Fruit fly (Drosophila melanogaster) whole organism, wandering third instar larva: ENCODE data around the gene CG18132.

Source experiments
- Abd-B ChIP-seq: fragments of >200 bp; optimal IDR thresholded peaks from 2 replicates; lab custom pipeline; 2017; ENCODE audit warnings: missing biosample characterization, missing genetic modification characterization
- CrebA ChIP-seq: fragments of 200-800 bp; sonication (Bioruptor generic); optimal IDR thresholded peaks from 2 replicates; lab custom pipeline; 2016; ENCODE audit warnings: missing biosample characterization, mild to moderate bottlenecking, missing genetic modification characterization, borderline replicate concordance
- Dfd ChIP-seq: fragments of >200 bp; optimal IDR thresholded peaks from 2 replicates; lab custom pipeline; 2017; ENCODE audit warnings: missing biosample characterization, missing genetic modification characterization
- Dif ChIP-seq: fragments of 200-275, 200-300 bp; sonication (Bioruptor generic); optimal IDR thresholded peaks from 2 replicates; lab custom pipeline; 2018; ENCODE audit warnings: missing biosample characterization, missing genetic modification characterization; ENCODE audit not compliant: partially characterized antibody
- GATAd ChIP-seq: sonication (Bioruptor generic); optimal IDR thresholded peaks from 2 replicates; lab custom pipeline; 2016; ENCODE audit warnings: missing biosample characterization, missing genetic modification characterization
- HLH106 ChIP-seq: fragments of 200-800 bp; optimal IDR thresholded peaks from 3 replicates; lab custom pipeline; 2019; ENCODE audit warnings: missing biosample characterization, mild to moderate bottlenecking, missing genetic modification characterization, moderate library complexity
- Hnf4 ChIP-seq: fragments of 200-800 bp; sonication (Bioruptor generic); optimal IDR thresholded peaks from 2 replicates; lab custom pipeline; 2016; ENCODE audit warnings: missing biosample characterization, mild to moderate bottlenecking, missing genetic modification characterization
- Hr78 ChIP-seq: fragments of >200 bp; optimal IDR thresholded peaks from 2 replicates; lab custom pipeline; 2017; ENCODE audit warnings: missing biosample characterization, missing genetic modification characterization
- Hr83 ChIP-seq: fragments of 200-300 bp; sonication (Bioruptor generic); optimal IDR thresholded peaks from 2 replicates; lab custom pipeline; 2016; ENCODE audit warnings: missing biosample characterization, mild to moderate bottlenecking, missing genetic modification characterization, moderate library complexity; ENCODE audit not compliant: poor library complexity, severe bottlenecking
- Jra ChIP-seq: sonication (Bioruptor generic); optimal IDR thresholded peaks from 2 replicates; lab custom pipeline; 2016; ENCODE audit warnings: missing biosample characterization, missing genetic modification characterization
- Myc ChIP-seq: fragments of >200 bp; optimal IDR thresholded peaks from 2 replicates; lab custom pipeline; 2017
- OdsH ChIP-seq: fragments of 200-800 bp; sonication (Bioruptor generic); optimal IDR thresholded peaks from 2 replicates; lab custom pipeline; 2016; ENCODE audit warnings: missing biosample characterization, mild to moderate bottlenecking, missing genetic modification characterization
- Rel ChIP-seq, 2 experiments: fragments of 200-800 bp; sonication (Bioruptor generic) in 1 of 2; optimal IDR thresholded peaks; 2 replicates in 1 of 2; 3 replicates in 1 of 2; lab custom pipeline; 2016 to 2019; ENCODE audit warnings: mild to moderate bottlenecking in 2 of 2, missing biosample characterization in 2 of 2, missing genetic modification characterization in 2 of 2, moderate library complexity in 1 of 2
- Sp1 ChIP-seq: fragments of 200-800 bp; sonication (Bioruptor generic); optimal IDR thresholded peaks from 3 replicates; lab custom pipeline; 2019; ENCODE audit warnings: missing biosample characterization, mild to moderate bottlenecking, missing genetic modification characterization, moderate library complexity
- Vsx2 ChIP-seq: fragments of 200-300, 225-300 bp; sonication (Bioruptor generic); optimal IDR thresholded peaks from 2 replicates; lab custom pipeline; 2018; ENCODE audit warnings: missing biosample characterization, missing genetic modification characterization; ENCODE audit not compliant: partially characterized antibody
- br ChIP-seq: fragments of 200-800 bp; sonication (Bioruptor generic); optimal IDR thresholded peaks from 2 replicates; lab custom pipeline; 2016; ENCODE audit warnings: missing biosample characterization, missing genetic modification characterization
- dl ChIP-seq, 2 experiments: fragments of 175-275, 200-275 bp in 1 of 2; fragments of 200-275 bp in 1 of 2; sonication (Bioruptor generic); optimal IDR thresholded peaks; lab custom pipeline; 2018; ENCODE audit warnings: mild to moderate bottlenecking in 2 of 2, missing biosample characterization in 2 of 2, missing genetic modification characterization in 2 of 2, moderate library complexity in 2 of 2; ENCODE audit not compliant: partially characterized antibody in 2 of 2, insufficient read depth in 1 of 2
- dmrt93B ChIP-seq: fragments of 200-800 bp; sonication (Bioruptor generic); optimal IDR thresholded peaks from 2 replicates; lab custom pipeline; 2018; ENCODE audit warnings: missing biosample characterization, mild to moderate bottlenecking, missing genetic modification characterization
- ey ChIP-seq: fragments of 200-800 bp; sonication (Bioruptor generic); optimal IDR thresholded peaks from 2 replicates; lab custom pipeline; 2016; ENCODE audit warnings: missing biosample characterization, missing genetic modification characterization
- foxo ChIP-seq, 2 experiments: fragments of 200-800 bp; sonication (Bioruptor generic); optimal IDR thresholded peaks; 2 replicates in 1 of 2; 3 replicates in 1 of 2; lab custom pipeline; 2016 to 2017; ENCODE audit warnings: missing biosample characterization in 2 of 2, missing genetic modification characterization in 2 of 2
- fru ChIP-seq: fragments of 200-800 bp; sonication (Bioruptor generic); optimal IDR thresholded peaks from 3 replicates; lab custom pipeline; 2016; ENCODE audit warnings: missing biosample characterization, mild to moderate bottlenecking, missing genetic modification characterization
- h ChIP-seq: fragments of 200-800 bp; sonication (Bioruptor generic); optimal IDR thresholded peaks from 3 replicates; lab custom pipeline; 2016; ENCODE audit warnings: missing biosample characterization, mild to moderate bottlenecking, missing genetic modification characterization
- pan ChIP-seq: fragments of >200 bp; optimal IDR thresholded peaks from 2 replicates; lab custom pipeline; 2017
- psq ChIP-seq: fragments of 200-800 bp; sonication (Bioruptor generic); optimal IDR thresholded peaks from 3 replicates; lab custom pipeline; 2017; ENCODE audit warnings: missing biosample characterization, mild to moderate bottlenecking, missing genetic modification characterization, moderate library complexity
- rgr ChIP-seq: fragments of 200-800 bp; sonication (Bioruptor generic); optimal IDR thresholded peaks from 3 replicates; lab custom pipeline; 2016; ENCODE audit warnings: missing biosample characterization, mild to moderate bottlenecking, missing genetic modification characterization
- sv ChIP-seq: fragments of 200-800 bp; sonication (Bioruptor generic); optimal IDR thresholded peaks from 3 replicates; lab custom pipeline; 2016; ENCODE audit warnings: missing biosample characterization, missing genetic modification characterization
- tai ChIP-seq: sonication (Bioruptor generic); optimal IDR thresholded peaks from 2 replicates; lab custom pipeline; 2016; ENCODE audit warnings: missing biosample characterization, missing genetic modification characterization
- usp ChIP-seq: fragments of >200 bp; optimal IDR thresholded peaks from 2 replicates; lab custom pipeline; 2017; ENCODE audit warnings: missing biosample characterization, missing genetic modification characterization
- woc ChIP-seq: sonication (Bioruptor generic); optimal IDR thresholded peaks from 2 replicates; lab custom pipeline; 2016; ENCODE audit warnings: missing biosample characterization, mild to moderate bottlenecking, missing genetic modification characterization

Gene CG18132

dm6 chr2L:1498966-1499554 lies 18.2 kb downstream of the CG18132 start:
- TF ChIP-seq Sp1 (no peak), Rel (GFP tag; optimal IDR thresholded peaks at IDR 0.05; lab: Kevin White, UChicago) (no peak), Rel (tag; optimal IDR thresholded peaks at IDR 0.05; lab: Kevin White, UChicago) (no peak), Dfd (peak; percentile 96)
- TF ChIP-seq, all 38 proteins: peak for 1

dm6 chr2L:1496943-1497342 lies 20.3 kb downstream of the CG18132 start, which contains the start of gene CG31661:
Gene CG31661 (plus strand): TSS chr2L:1497243.
- TF ChIP-seq ey (GFP tag; lab: Kevin White, UChicago), result no peak

dm6 chr2L:1495160-1495559 lies 22.1 kb downstream of the CG18132 start, which contains the start of gene CG31926:
Gene CG31926 (plus strand): TSS chr2L:1495460.
- TF ChIP-seq dl (GFP tag; optimal IDR thresholded peaks at IDR 0.05; lab: Kevin White, UChicago; ENCODE audit: insufficient read depth in 1 of 2, partially characterized antibody in 2 of 2), result no peak

dm6 chr2L:1493770-1494169 lies 23.5 kb downstream of the CG18132 start, which contains the start of gene CG33128:
Gene CG33128 (plus strand): TSS chr2L:1494070.
- TF ChIP-seq Dfd, result no peak
- no peak for TF ChIP-seq sv (GFP tag; lab: Kevin White, UChicago)
- no peak for TF ChIP-seq Myc (lab: Kevin White, UChicago)

dm6 chr2L:1491791-1492345 lies 25.4 kb downstream of the CG18132 start, which contains the start of gene CG31928:
Gene CG31928 (plus strand): TSS chr2L:1492295.
- TF ChIP-seq woc (GFP tag; lab: Kevin White, UChicago) (no peak), Myc (lab: Kevin White, UChicago) (peak; percentile 85)

- no peak for TF ChIP-seq GATAd (GFP tag; lab: Kevin White, UChicago)
- peak; percentile 32 for TF ChIP-seq br
- TF ChIP-seq pan (lab: Kevin White, UChicago), result no peak
- TF ChIP-seq Vsx2 (GFP tag; lab: Kevin White, UChicago), result no peak
- no peak for TF ChIP-seq Rel (GFP tag; optimal IDR thresholded peaks at IDR 0.05; lab: Kevin White, UChicago)
- TF ChIP-seq Rel (tag; optimal IDR thresholded peaks at IDR 0.05; lab: Kevin White, UChicago), result no peak
- TF ChIP-seq h (GFP tag; lab: Kevin White, UChicago), result peak; percentile 60
- peak; percentile 22 for TF ChIP-seq HLH106 (tag; lab: Kevin White, UChicago)
- TF ChIP-seq Sp1, result peak; percentile 52
- TF ChIP-seq ey (GFP tag; lab: Kevin White, UChicago), result peak; percentile 51
- TF ChIP-seq foxo (GFP tag; optimal IDR thresholded peaks at IDR 0.05; lab: Kevin White, UChicago), result peak in 1 of 2 experiments; percentile 59
- TF ChIP-seq rgr (GFP tag; lab: Kevin White, UChicago), result peak; percentile 19
- no peak for TF ChIP-seq Dfd
- peak; percentile 71 for TF ChIP-seq fru (GFP tag; lab: Kevin White, UChicago)
- TF ChIP-seq OdsH (GFP tag; lab: Kevin White, UChicago), result peak; percentile 51
- peak; percentile 39 for TF ChIP-seq dmrt93B (GFP tag; lab: Kevin White, UChicago)
- peak; percentile 80 for TF ChIP-seq woc (GFP tag; lab: Kevin White, UChicago)
- no peak for TF ChIP-seq Hr83 (GFP tag; lab: Kevin White, UChicago)
- peak; percentile 56 for TF ChIP-seq psq (GFP tag; lab: Kevin White, UChicago)
Observed at dm6 chr2L:1485975-1486665, 31.2 kb downstream of the CG18132 start.

dm6 chr2L:1478488-1478887 lies 38.8 kb downstream of the CG18132 start:
- TF ChIP-seq CrebA (GFP tag; lab: Kevin White, UChicago), result no peak
- TF ChIP-seq psq (GFP tag; lab: Kevin White, UChicago), result no peak
- no peak for TF ChIP-seq foxo (GFP tag; optimal IDR thresholded peaks at IDR 0.05; lab: Kevin White, UChicago)
- TF ChIP-seq Jra (GFP tag; lab: Kevin White, UChicago), result no peak
- no peak for TF ChIP-seq ey (GFP tag; lab: Kevin White, UChicago)
- TF ChIP-seq fru (GFP tag; lab: Kevin White, UChicago), result no peak
- no peak for TF ChIP-seq usp
- no peak for TF ChIP-seq Abd-B (GFP tag; lab: Kevin White, UChicago)
- TF ChIP-seq GATAd (GFP tag; lab: Kevin White, UChicago), result no peak
- no peak for TF ChIP-seq Vsx2 (GFP tag; lab: Kevin White, UChicago)
- no peak for TF ChIP-seq tai (GFP tag; lab: Kevin White, UChicago)
- TF ChIP-seq rgr (GFP tag; lab: Kevin White, UChicago), result no peak
- TF ChIP-seq woc (GFP tag; lab: Kevin White, UChicago), result no peak
- TF ChIP-seq Hnf4 (GFP tag; lab: Kevin White, UChicago), result no peak
- TF ChIP-seq Hr78 (GFP tag; lab: Kevin White, UChicago), result no peak
- no peak for TF ChIP-seq Sp1
- TF ChIP-seq br, result no peak
- TF ChIP-seq Dif, result no peak
- TF ChIP-seq HLH106 (tag; lab: Kevin White, UChicago), result no peak
